Worm (Caenorhabditis elegans): ENCODE data around the gene dars-1.

dars-1 gene

DNA sequence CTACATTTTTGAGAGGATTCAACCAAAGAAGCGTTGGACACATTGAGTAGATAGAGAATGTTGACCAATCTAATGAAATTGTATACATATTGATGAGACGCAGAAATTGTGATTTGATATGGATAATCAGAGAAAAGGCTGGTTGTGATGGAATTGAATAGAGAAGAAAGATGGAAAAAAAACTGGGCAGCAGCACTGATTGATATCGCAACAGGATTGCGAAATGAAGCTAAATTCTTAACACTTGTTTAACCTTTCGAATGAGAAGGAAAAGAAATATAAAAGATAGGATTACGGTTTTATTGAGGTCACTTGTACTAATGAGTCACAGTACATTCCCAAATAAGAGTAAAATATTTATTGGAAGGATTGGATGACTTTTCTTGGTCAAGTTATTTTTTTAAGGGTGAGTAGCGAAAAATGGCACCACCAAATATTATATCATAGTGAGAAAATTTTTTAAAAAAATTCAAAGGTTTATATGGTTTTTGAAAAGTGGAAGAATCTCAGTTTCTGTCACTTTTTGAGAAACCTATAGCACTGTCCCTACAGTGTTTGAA, 11.2 kb upstream of the dars-1 start:
- no peak for TF ChIP-seq B0310.2 (tag; optimal IDR thresholded peaks at IDR 0.05)
- no peak for TF ChIP-seq hnd-1 (tag; optimal IDR thresholded peaks at IDR 0.05)
- no peak for TF ChIP-seq tbx-37 (GFP tag; conservative IDR thresholded peaks at IDR 0.05)
- no peak for TF ChIP-seq hmbx-1 (tag; optimal IDR thresholded peaks at IDR 0.05)
- no peak for TF ChIP-seq pes-1 (GFP tag; IDR thresholded peaks at IDR 0.05)
- TF ChIP-seq F13C5.2 (tag; optimal IDR thresholded peaks at IDR 0.05): no peak
- no peak for TF ChIP-seq aly-1 (tag; optimal IDR thresholded peaks at IDR 0.05)
- TF ChIP-seq ceh-36 (tag; optimal IDR thresholded peaks at IDR 0.05): no peak
- TF ChIP-seq hmg-4 (GFP tag; optimal IDR thresholded peaks at IDR 0.05): no peak
- TF ChIP-seq tra-4 (tag; optimal IDR thresholded peaks at IDR 0.05): no peak
- no peak for TF ChIP-seq ets-7 (tag; optimal IDR thresholded peaks at IDR 0.05)
- no peak for TF ChIP-seq flt-1 (GFP tag; IDR thresholded peaks at IDR 0.05)
- TF ChIP-seq ama-1 (optimal IDR thresholded peaks at IDR 0.05): no peak
- TF ChIP-seq sea-1 (GFP tag; conservative IDR thresholded peaks at IDR 0.05): no peak
- TF ChIP-seq scrt-1 (GFP tag; IDR thresholded peaks at IDR 0.05): no peak

DNA sequence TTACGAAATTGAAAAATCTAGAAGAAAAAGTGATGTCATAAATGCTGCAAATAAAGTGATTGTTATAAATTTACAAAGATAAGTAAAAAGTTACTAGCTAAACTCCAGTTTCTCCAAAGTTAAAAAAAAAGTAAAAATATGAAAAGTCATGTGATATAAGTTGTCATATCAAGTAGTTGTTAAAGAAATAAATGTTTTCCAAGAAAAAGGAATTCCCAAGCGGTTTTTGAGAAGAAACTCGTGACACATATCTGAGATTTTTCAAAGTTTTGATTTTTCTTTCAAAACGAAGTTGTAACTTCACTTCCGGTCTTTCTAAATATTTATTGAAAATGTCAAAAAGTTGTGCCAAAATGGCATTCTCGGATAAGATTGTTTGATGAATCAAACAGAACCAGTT, 10.1 kb upstream of the dars-1 start:
- TF ChIP-seq flt-1 (GFP tag; IDR thresholded peaks at IDR 0.05): no peak
- TF ChIP-seq F13C5.2 (tag; optimal IDR thresholded peaks at IDR 0.05): no peak
- TF ChIP-seq ceh-36 (tag; optimal IDR thresholded peaks at IDR 0.05): no peak
- TF ChIP-seq ama-1 (optimal IDR thresholded peaks at IDR 0.05): no peak
- no peak for TF ChIP-seq tbx-11 (GFP tag; IDR thresholded peaks at IDR 0.05)
- TF ChIP-seq hmg-4 (GFP tag; optimal IDR thresholded peaks at IDR 0.05): no peak
- no peak for TF ChIP-seq aly-1 (tag; optimal IDR thresholded peaks at IDR 0.05)
- TF ChIP-seq sea-1 (GFP tag; conservative IDR thresholded peaks at IDR 0.05): no peak
- no peak for TF ChIP-seq hmbx-1 (tag; optimal IDR thresholded peaks at IDR 0.05)
- TF ChIP-seq scrt-1 (GFP tag; IDR thresholded peaks at IDR 0.05): no peak
- no peak for TF ChIP-seq tbx-37 (GFP tag; conservative IDR thresholded peaks at IDR 0.05)
- TF ChIP-seq B0310.2 (tag; optimal IDR thresholded peaks at IDR 0.05): no peak
- no peak for TF ChIP-seq ets-7 (tag; optimal IDR thresholded peaks at IDR 0.05)

DNA sequence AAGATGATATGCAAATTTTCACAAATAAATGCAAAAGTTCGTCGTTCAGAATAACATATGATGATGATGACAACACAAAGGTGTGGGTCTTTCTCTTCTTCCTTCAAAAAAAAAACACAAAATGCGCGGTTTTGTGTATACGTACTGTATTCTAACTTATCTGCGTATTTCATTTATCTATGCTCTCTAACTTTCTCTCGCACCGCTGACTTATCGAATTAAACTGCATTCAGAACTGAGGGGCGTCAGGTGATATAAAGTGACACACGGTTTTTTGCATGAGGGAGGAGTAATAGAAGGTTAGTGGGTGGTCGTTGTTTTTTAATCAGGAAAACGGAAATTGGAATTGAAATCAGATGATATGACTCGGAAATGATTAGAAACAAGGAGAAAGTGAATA, 9.3 kb upstream of the dars-1 start, which contains the start of gene sod-4:
Gene sod-4 (minus strand): TSS at position 109 of the 400 bp plus-strand sequence.
- TF ChIP-seq tbx-11 (GFP tag; IDR thresholded peaks at IDR 0.05): no peak
- TF ChIP-seq tra-4 (tag; optimal IDR thresholded peaks at IDR 0.05): no peak
- no peak for TF ChIP-seq ceh-13 (GFP tag; optimal IDR thresholded peaks at IDR 0.05)
- no peak for TF ChIP-seq aly-1 (tag; optimal IDR thresholded peaks at IDR 0.05)
- TF ChIP-seq hmg-4 (GFP tag; optimal IDR thresholded peaks at IDR 0.05): no peak
- no peak for TF ChIP-seq hmbx-1 (tag; optimal IDR thresholded peaks at IDR 0.05)
- TF ChIP-seq tbx-37 (GFP tag; conservative IDR thresholded peaks at IDR 0.05): no peak
- TF ChIP-seq hnd-1 (tag; optimal IDR thresholded peaks at IDR 0.05): no peak
- no peak for TF ChIP-seq scrt-1 (GFP tag; IDR thresholded peaks at IDR 0.05)
- TF ChIP-seq B0310.2 (tag; optimal IDR thresholded peaks at IDR 0.05): no peak
- no peak for TF ChIP-seq ets-7 (tag; optimal IDR thresholded peaks at IDR 0.05)
- TF ChIP-seq flt-1 (GFP tag; IDR thresholded peaks at IDR 0.05): no peak
- TF ChIP-seq ama-1 (optimal IDR thresholded peaks at IDR 0.05): no peak
- no peak for TF ChIP-seq sea-1 (GFP tag; conservative IDR thresholded peaks at IDR 0.05)
- TF ChIP-seq ceh-36 (tag; optimal IDR thresholded peaks at IDR 0.05): no peak
- TF ChIP-seq pes-1 (GFP tag; IDR thresholded peaks at IDR 0.05): no peak
- TF ChIP-seq F13C5.2 (tag; optimal IDR thresholded peaks at IDR 0.05): no peak

DNA sequence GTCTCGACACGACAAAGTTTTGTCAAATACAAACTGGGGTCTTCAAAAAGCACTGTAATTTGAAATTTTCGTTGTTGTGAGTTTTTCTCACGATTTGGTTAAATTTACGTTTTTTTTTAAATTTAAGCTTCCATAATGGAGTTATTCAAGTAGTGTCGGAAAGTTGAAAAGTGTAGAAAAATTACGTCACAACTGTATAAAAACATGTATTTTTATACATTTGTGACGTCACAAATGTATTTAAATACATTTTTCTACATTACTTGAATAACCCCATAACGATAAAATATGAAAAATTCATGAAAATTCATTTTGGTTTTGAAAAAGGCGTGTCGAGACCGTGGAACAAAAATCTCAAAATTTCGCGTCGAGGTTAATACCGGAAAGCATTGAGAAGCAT, 6.4 kb upstream of the dars-1 start:
- TF ChIP-seq tbx-37 (GFP tag; conservative IDR thresholded peaks at IDR 0.05): no peak

DNA sequence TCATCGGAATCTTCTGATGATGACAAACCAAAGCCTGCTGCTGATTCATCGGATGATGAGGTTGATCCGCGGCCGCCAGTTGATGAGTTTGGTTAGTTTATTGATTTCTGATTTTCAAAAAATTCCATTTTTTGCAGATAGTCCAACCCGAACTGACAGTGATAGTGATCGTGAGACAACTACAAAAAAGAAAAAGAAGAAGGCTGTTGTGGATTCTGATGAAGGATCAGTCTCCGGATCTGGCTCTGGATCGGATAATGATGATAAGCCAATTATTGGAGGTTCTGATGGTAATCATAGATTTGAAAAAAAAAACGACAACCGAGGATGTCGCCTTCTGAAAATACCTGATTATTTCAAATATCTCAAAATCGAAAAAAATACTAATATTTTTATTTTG, 5.1 kb upstream of the dars-1 start:
- TF ChIP-seq hnd-1 (tag; optimal IDR thresholded peaks at IDR 0.05): no peak
- TF ChIP-seq flt-1 (GFP tag; IDR thresholded peaks at IDR 0.05): no peak
- no peak for TF ChIP-seq pes-1 (GFP tag; IDR thresholded peaks at IDR 0.05)
- TF ChIP-seq tbx-37 (GFP tag; conservative IDR thresholded peaks at IDR 0.05): no peak
- no peak for TF ChIP-seq F13C5.2 (tag; optimal IDR thresholded peaks at IDR 0.05)
- TF ChIP-seq hmbx-1 (tag; optimal IDR thresholded peaks at IDR 0.05): no peak
- no peak for TF ChIP-seq scrt-1 (GFP tag; IDR thresholded peaks at IDR 0.05)
- no peak for TF ChIP-seq sea-1 (GFP tag; conservative IDR thresholded peaks at IDR 0.05)
- TF ChIP-seq B0310.2 (tag; optimal IDR thresholded peaks at IDR 0.05): no peak
- no peak for TF ChIP-seq ceh-13 (GFP tag; optimal IDR thresholded peaks at IDR 0.05)
- TF ChIP-seq tra-4 (tag; optimal IDR thresholded peaks at IDR 0.05): no peak

DNA sequence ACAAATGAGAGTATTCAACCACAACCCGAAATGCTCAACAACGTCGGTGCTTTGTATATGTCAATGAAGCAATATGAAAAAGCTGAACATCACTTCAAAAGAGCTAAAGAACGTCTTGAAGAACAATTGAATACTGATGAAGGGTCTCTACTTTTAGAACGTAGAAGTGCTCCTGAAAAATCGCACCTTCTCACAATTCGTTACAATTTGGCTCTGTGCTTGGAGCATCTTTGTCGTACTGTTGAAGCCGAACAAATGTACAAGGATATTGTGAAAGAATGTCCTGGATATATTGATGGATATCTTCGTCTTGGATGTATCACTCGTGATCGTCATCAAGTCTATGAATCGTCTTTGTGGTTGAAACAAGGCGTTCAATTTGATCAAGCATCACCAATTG, 3.2 kb upstream of the dars-1 start:
- TF ChIP-seq B0310.2 (tag; optimal IDR thresholded peaks at IDR 0.05): no peak
- TF ChIP-seq ceh-36 (tag; optimal IDR thresholded peaks at IDR 0.05): no peak
- no peak for TF ChIP-seq tbx-11 (GFP tag; IDR thresholded peaks at IDR 0.05)
- TF ChIP-seq ama-1 (optimal IDR thresholded peaks at IDR 0.05): no peak
- TF ChIP-seq tra-4 (tag; optimal IDR thresholded peaks at IDR 0.05): no peak
- TF ChIP-seq aly-1 (tag; optimal IDR thresholded peaks at IDR 0.05): no peak
- no peak for TF ChIP-seq pes-1 (GFP tag; IDR thresholded peaks at IDR 0.05)
- TF ChIP-seq ceh-13 (GFP tag; optimal IDR thresholded peaks at IDR 0.05): no peak
- no peak for TF ChIP-seq flt-1 (GFP tag; IDR thresholded peaks at IDR 0.05)
- no peak for TF ChIP-seq scrt-1 (GFP tag; IDR thresholded peaks at IDR 0.05)
- TF ChIP-seq tbx-37 (GFP tag; conservative IDR thresholded peaks at IDR 0.05): no peak

DNA sequence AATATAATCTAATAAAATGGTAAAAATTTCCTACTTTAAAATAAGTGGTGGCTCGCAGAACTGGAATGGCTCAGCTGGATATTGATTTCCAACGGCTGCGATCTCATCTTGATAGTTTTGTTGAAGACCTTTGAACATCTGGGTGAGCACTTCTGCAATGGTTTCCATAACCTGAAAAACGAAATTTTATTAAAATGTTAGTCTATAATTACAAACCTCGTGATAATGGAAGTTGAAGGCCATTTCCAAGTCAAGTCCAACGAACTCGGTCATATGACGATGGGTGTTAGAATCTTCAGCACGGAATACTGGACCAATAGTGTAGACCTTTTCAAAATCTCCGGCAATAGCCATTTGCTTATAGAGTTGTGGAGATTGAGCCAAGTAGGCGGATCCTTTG, 1.2 kb downstream of the dars-1 start:
- TF ChIP-seq aly-1 (tag; optimal IDR thresholded peaks at IDR 0.05) (no peak), ets-7 (tag; optimal IDR thresholded peaks at IDR 0.05) (no peak), hmbx-1 (tag; optimal IDR thresholded peaks at IDR 0.05) (no peak), ceh-13 (GFP tag; optimal IDR thresholded peaks at IDR 0.05) (no peak), tbx-11 (GFP tag; IDR thresholded peaks at IDR 0.05) (no peak), hnd-1 (tag; optimal IDR thresholded peaks at IDR 0.05) (no peak), B0310.2 (tag; optimal IDR thresholded peaks at IDR 0.05) (no peak), pes-1 (GFP tag; IDR thresholded peaks at IDR 0.05) (no peak), sea-1 (GFP tag; conservative IDR thresholded peaks at IDR 0.05) (no peak), hmg-4 (GFP tag; optimal IDR thresholded peaks at IDR 0.05) (no peak), scrt-1 (GFP tag; IDR thresholded peaks at IDR 0.05) (no peak), tbx-37 (GFP tag; conservative IDR thresholded peaks at IDR 0.05) (no peak), flt-1 (GFP tag; IDR thresholded peaks at IDR 0.05) (no peak)
